Worm (Caenorhabditis elegans) whole organism, young adult: ENCODE measurements around the gene col-103.

Source experiments
- B0261.1 ChIP-seq: sonication (generic microtip); optimal IDR thresholded peaks from 2 replicates; lab custom pipeline; 2016; ENCODE audit warnings: mild to moderate bottlenecking, missing genetic modification characterization, moderate library complexity, missing compliant biosample characterization
- C17E4.6 ChIP-seq: fragments of 200-800 bp; sonication (Bioruptor generic); IDR thresholded peaks from 2 replicates; pipeline ENCODE4 v1.3.6; 2022; ENCODE audit warnings: missing genetic modification reagents, missing genetic modification characterization, missing compliant biosample characterization
- D2030.7 ChIP-seq: fragments of 200-800 bp; sonication (Bioruptor generic); IDR thresholded peaks from 2 replicates; pipeline ENCODE4 v1.3.6; 2022; ENCODE audit warnings: missing genetic modification reagents, missing genetic modification characterization, missing compliant biosample characterization
- F22D6.2 ChIP-seq: sonication (generic microtip); optimal IDR thresholded peaks from 2 replicates; lab custom pipeline; 2016; ENCODE audit warnings: mild to moderate bottlenecking, missing genetic modification characterization, missing compliant biosample characterization
- F49E8.2 ChIP-seq: sonication (generic microtip); optimal IDR thresholded peaks from 3 replicates; lab custom pipeline; 2017; ENCODE audit warnings: missing genetic modification characterization, mild to moderate bottlenecking, missing compliant biosample characterization, antibody characterized with exemption, moderate library complexity; ENCODE audit not compliant: insufficient read depth
- K12H6.12 ChIP-seq: fragments of 200-800 bp; sonication (Bioruptor generic); optimal IDR thresholded peaks from 2 replicates; lab custom pipeline; 2018; ENCODE audit warnings: mild to moderate bottlenecking, missing genetic modification characterization, missing compliant biosample characterization
- Y53G8AR.9 ChIP-seq: fragments of 200-800 bp; sonication (Bioruptor generic); conservative IDR thresholded peaks from 2 replicates; pipeline ENCODE4 v1.3.6; 2022; ENCODE audit warnings: missing genetic modification reagents, missing genetic modification characterization, missing compliant biosample characterization
- Y79H2A.3 ChIP-seq: fragments of 200-800 bp; sonication (Bioruptor generic); conservative IDR thresholded peaks from 2 replicates; pipeline ENCODE4 v1.3.6; 2022; ENCODE audit warnings: missing genetic modification reagents, missing genetic modification characterization, missing compliant biosample characterization
- Y95B8A.8 ChIP-seq: fragments of 200-800 bp; sonication (Bioruptor generic); IDR thresholded peaks from 2 replicates; pipeline ENCODE4 v1.3.6; 2022; ENCODE audit warnings: missing genetic modification reagents, missing genetic modification characterization, missing compliant biosample characterization
- ama-1 ChIP-seq, 3 experiments: fragments of 150-350 bp in 1 of 3; sonication (generic microtip) in 2 of 3; optimal IDR thresholded peaks; 2 replicates each; lab custom pipeline; 2014 to 2018; ENCODE audit warnings: missing biosample characterization in 2 of 3, missing genetic modification characterization in 2 of 3, missing genetic modification reagents in 2 of 3
- aptf-2 ChIP-seq: fragments of 200-800 bp; sonication (Bioruptor generic); conservative IDR thresholded peaks from 2 replicates; pipeline ENCODE4 v1.3.6; 2022; ENCODE audit warnings: missing genetic modification reagents, missing genetic modification characterization, missing compliant biosample characterization
- athp-1 ChIP-seq: sonication (generic microtip); optimal IDR thresholded peaks from 2 replicates; lab custom pipeline; 2017; ENCODE audit warnings: mild to moderate bottlenecking, missing genetic modification characterization, missing compliant biosample characterization
- attf-3 ChIP-seq: fragments of 200-800 bp; sonication (Bioruptor generic); conservative IDR thresholded peaks from 2 replicates; pipeline ENCODE4 v1.3.6; 2022; ENCODE audit warnings: missing genetic modification reagents, missing genetic modification characterization, missing compliant biosample characterization
- bed-1 ChIP-seq: fragments of 200-800 bp; sonication (Bioruptor generic); IDR thresholded peaks from 2 replicates; pipeline ENCODE4 v1.3.6; 2022; ENCODE audit warnings: missing genetic modification reagents, missing genetic modification characterization, missing compliant biosample characterization
- cebp-1 ChIP-seq, 2 experiments: fragments of 200-800 bp in 1 of 2; sonication (Bioruptor generic) in 1 of 2; sonication (generic microtip) in 1 of 2; IDR thresholded peaks in 1 of 2; optimal IDR thresholded peaks in 1 of 2; 2 replicates each; pipeline versions ENCODE4 v1.3.6 to Lab custom; 2017 to 2022; ENCODE audit warnings: missing compliant biosample characterization in 2 of 2, missing genetic modification characterization in 2 of 2, mild to moderate bottlenecking in 1 of 2, missing genetic modification reagents in 1 of 2, moderate library complexity in 1 of 2
- ceh-27 ChIP-seq: fragments of 200-800 bp; sonication (Bioruptor generic); optimal IDR thresholded peaks from 2 replicates; lab custom pipeline; 2018; ENCODE audit warnings: mild to moderate bottlenecking, missing genetic modification characterization, moderate library complexity, missing compliant biosample characterization
- ceh-79 ChIP-seq: sonication (generic microtip); optimal IDR thresholded peaks from 2 replicates; lab custom pipeline; 2017; ENCODE audit warnings: mild to moderate bottlenecking, missing genetic modification characterization, missing compliant biosample characterization
- chd-7 ChIP-seq: sonication (generic microtip); optimal IDR thresholded peaks from 2 replicates; lab custom pipeline; 2016; ENCODE audit warnings: mild to moderate bottlenecking, missing genetic modification characterization, moderate library complexity, missing compliant biosample characterization
- dox-1 ChIP-seq: fragments of 200-800 bp; sonication (Bioruptor generic); IDR thresholded peaks from 2 replicates; pipeline ENCODE4 v1.3.6; 2022; ENCODE audit warnings: missing genetic modification reagents, missing genetic modification characterization, missing compliant biosample characterization
- efl-1 ChIP-seq: fragments of 150-350 bp; optimal IDR thresholded peaks from 2 replicates; lab custom pipeline; 2014; ENCODE audit warnings: missing biosample characterization, missing genetic modification reagents, missing genetic modification characterization
- egl-44 ChIP-seq: fragments of 200-800 bp; sonication (Bioruptor generic); IDR thresholded peaks from 2 replicates; pipeline ENCODE4 v1.3.6; 2022; ENCODE audit warnings: missing genetic modification reagents, missing genetic modification characterization, missing compliant biosample characterization
- egrh-3 ChIP-seq: fragments of 200-800 bp; sonication (Bioruptor generic); IDR thresholded peaks from 2 replicates; pipeline ENCODE4 v1.3.6; 2022; ENCODE audit warnings: missing genetic modification reagents, missing genetic modification characterization, missing compliant biosample characterization
- gei-17 ChIP-seq: fragments of 200-800 bp; sonication (Bioruptor generic); optimal IDR thresholded peaks from 2 replicates; lab custom pipeline; 2018; ENCODE audit warnings: mild to moderate bottlenecking, missing genetic modification characterization, missing compliant biosample characterization
- him-1 ChIP-seq: sonication (generic microtip); optimal IDR thresholded peaks from 2 replicates; lab custom pipeline; 2016; ENCODE audit warnings: missing genotype, missing genetic modification reagents, missing genetic modification characterization, missing compliant biosample characterization
- hsf-1 ChIP-seq: fragments of 200-800 bp; sonication (Bioruptor generic); IDR thresholded peaks from 2 replicates; pipeline ENCODE4 v1.3.6; 2022; ENCODE audit warnings: missing genetic modification reagents, missing genetic modification characterization, missing compliant biosample characterization
- let-607 ChIP-seq, 2 experiments: fragments of 200-800 bp in 1 of 2; sonication (Bioruptor generic) in 1 of 2; sonication (generic microtip) in 1 of 2; optimal IDR thresholded peaks; 2 replicates each; lab custom pipeline; 2016 to 2018; ENCODE audit warnings: mild to moderate bottlenecking in 2 of 2, missing compliant biosample characterization in 2 of 2, missing genetic modification characterization in 2 of 2, moderate library complexity in 2 of 2, missing genotype in 1 of 2
- lin-35 ChIP-seq, 3 experiments: fragments of 150-350 bp in 2 of 3; sonication (generic microtip) in 1 of 3; optimal IDR thresholded peaks; 2 replicates each; lab custom pipeline; 2014 to 2018; ENCODE audit warnings: missing biosample characterization in 3 of 3, missing genetic modification characterization in 3 of 3, missing genetic modification reagents in 3 of 3
- lsl-1 ChIP-seq: fragments of 200-800 bp; sonication (Bioruptor generic); optimal IDR thresholded peaks from 2 replicates; lab custom pipeline; 2018; ENCODE audit warnings: mild to moderate bottlenecking, missing genetic modification characterization, moderate library complexity, missing compliant biosample characterization
- lsy-27 ChIP-seq: sonication (generic microtip); optimal IDR thresholded peaks from 2 replicates; lab custom pipeline; 2017; ENCODE audit warnings: missing genetic modification characterization, mild to moderate bottlenecking, missing compliant biosample characterization, antibody characterized with exemption, missing genotype, borderline replicate concordance; ENCODE audit not compliant: insufficient read depth
- mcd-1 ChIP-seq: fragments of 200-800 bp; sonication (Bioruptor generic); IDR thresholded peaks from 2 replicates; pipeline ENCODE4 v1.3.6; 2022; ENCODE audit warnings: missing genetic modification reagents, missing genetic modification characterization, missing compliant biosample characterization
- mes-4 ChIP-seq: sonication (generic microtip); optimal IDR thresholded peaks from 2 replicates; lab custom pipeline; 2016; ENCODE audit warnings: missing genotype, missing genetic modification characterization, missing compliant biosample characterization
- mxl-1 ChIP-seq: sonication (generic microtip); optimal IDR thresholded peaks from 2 replicates; lab custom pipeline; 2016; ENCODE audit warnings: missing genetic modification characterization, missing compliant biosample characterization
- nhr-120 ChIP-seq: fragments of 200-800 bp; sonication (Bioruptor generic); IDR thresholded peaks from 2 replicates; pipeline ENCODE4 v1.3.6; 2022; ENCODE audit warnings: missing genetic modification characterization, missing compliant biosample characterization
- nhr-80 ChIP-seq: sonication (generic microtip); optimal IDR thresholded peaks from 2 replicates; lab custom pipeline; 2016; ENCODE audit warnings: missing genetic modification characterization, missing compliant biosample characterization
- rec-8 ChIP-seq, 2 experiments: sonication (generic microtip); optimal IDR thresholded peaks; 2 replicates each; lab custom pipeline; 2016; ENCODE audit warnings: mild to moderate bottlenecking in 2 of 2, missing genetic modification characterization in 2 of 2, missing genetic modification reagents in 2 of 2, missing genotype in 2 of 2, missing biosample characterization in 1 of 2, missing compliant biosample characterization in 1 of 2, moderate library complexity in 1 of 2
- sdz-38 ChIP-seq: sonication (generic microtip); optimal IDR thresholded peaks from 2 replicates; lab custom pipeline; 2016; ENCODE audit warnings: missing genotype, missing genetic modification characterization, missing compliant biosample characterization
- snpc-1.3 ChIP-seq: sonication (generic microtip); optimal IDR thresholded peaks from 2 replicates; lab custom pipeline; 2017; ENCODE audit warnings: missing genetic modification characterization, mild to moderate bottlenecking, missing compliant biosample characterization, antibody characterized with exemption, moderate library complexity, missing genotype, missing genetic modification reagents; ENCODE audit not compliant: insufficient read depth
- snpc-3.4 ChIP-seq: sonication (generic microtip); optimal IDR thresholded peaks from 2 replicates; lab custom pipeline; 2017; ENCODE audit warnings: missing genetic modification characterization, mild to moderate bottlenecking, missing compliant biosample characterization, antibody characterized with exemption, moderate library complexity, missing genotype, missing genetic modification reagents
- snpc-4 ChIP-seq, 5 experiments: fragments of 150-350 bp in 1 of 5; sonication (generic microtip) in 4 of 5; optimal IDR thresholded peaks; 2 replicates each; lab custom pipeline; 2014 to 2018; ENCODE audit warnings: missing genetic modification characterization in 5 of 5, missing biosample characterization in 3 of 5, antibody characterized with exemption in 2 of 5, mild to moderate bottlenecking in 2 of 5, missing compliant biosample characterization in 2 of 5, missing genotype in 2 of 5, moderate library complexity in 2 of 5, missing genetic modification reagents in 1 of 5
- sptf-2 ChIP-seq: fragments of 200-800 bp; sonication (Bioruptor generic); optimal IDR thresholded peaks from 2 replicates; lab custom pipeline; 2018; ENCODE audit warnings: mild to moderate bottlenecking, missing genetic modification characterization, missing compliant biosample characterization
- tlf-1 ChIP-seq: fragments of 200-800 bp; sonication (Bioruptor generic); optimal IDR thresholded peaks from 2 replicates; lab custom pipeline; 2018; ENCODE audit warnings: mild to moderate bottlenecking, missing genetic modification characterization, missing compliant biosample characterization
- xnd-1 ChIP-seq: sonication (generic microtip); optimal IDR thresholded peaks from 2 replicates; lab custom pipeline; 2016; ENCODE audit warnings: missing genotype, missing genetic modification reagents, missing genetic modification characterization, missing compliant biosample characterization
- ztf-28 ChIP-seq: fragments of 200-800 bp; sonication (Bioruptor generic); IDR thresholded peaks from 2 replicates; pipeline ENCODE4 v1.3.6; 2022; ENCODE audit warnings: missing genetic modification reagents, missing genetic modification characterization, missing compliant biosample characterization
- ztf-6 ChIP-seq: fragments of 200-800 bp; sonication (Bioruptor generic); IDR thresholded peaks from 2 replicates; pipeline ENCODE4 v1.3.6; 2022; ENCODE audit warnings: missing genetic modification reagents, missing genetic modification characterization, missing compliant biosample characterization

col-103 gene

DNA sequence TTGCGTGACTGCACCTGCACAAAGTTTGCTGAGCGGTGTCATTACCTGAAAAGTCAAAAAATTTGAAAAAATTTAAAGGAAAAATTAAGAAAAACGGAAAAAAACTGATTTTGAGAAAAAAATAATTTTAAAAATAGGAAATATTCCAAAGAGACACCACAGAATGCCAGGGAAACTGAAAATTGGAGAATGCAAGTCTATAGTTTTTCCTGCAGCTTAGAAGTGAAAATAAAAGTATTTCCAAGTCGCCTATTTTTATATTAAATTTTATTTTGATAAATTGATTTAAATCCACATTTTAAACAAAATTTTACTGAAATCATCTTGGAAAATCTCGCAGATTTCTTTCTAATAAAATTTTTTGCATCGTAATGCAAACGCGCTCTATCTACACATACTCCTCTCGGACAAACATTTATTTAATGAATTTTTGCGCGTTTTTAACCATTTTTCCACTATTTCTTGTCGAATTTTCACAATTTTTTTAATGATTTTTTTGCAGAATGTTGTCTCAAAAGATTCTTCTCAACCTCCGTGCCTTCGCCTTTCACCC lies 33.1 kb upstream of the col-103 start, which contains the start of the genes F56B3.11 and ech-5:
Gene F56B3.11 (minus strand): TSS at position 51 of the 553 bp plus-strand sequence.
Gene ech-5 (plus strand): TSS at position 503 of the 553 bp plus-strand sequence.
- no peak for TF ChIP-seq ztf-28
- TF ChIP-seq K12H6.12: peak; percentile 76
- no peak for TF ChIP-seq mes-4
- peak; percentile 54 for TF ChIP-seq lsl-1 (GFP tag; lab: Kevin White, UChicago)
- peak; percentile 24 for TF ChIP-seq snpc-1.3 (tag; lab: Kevin White, UChicago)
- TF ChIP-seq cebp-1 (GFP tag; IDR thresholded peaks at IDR 0.05; lab: Robert Waterston, UW): no peak
- TF ChIP-seq cebp-1 (tag; optimal IDR thresholded peaks at IDR 0.05; lab: Kevin White, UChicago): peak; percentile 52
- TF ChIP-seq dox-1 (GFP tag; lab: Robert Waterston, UW): peak; percentile 52; the same call in 1 of the 2 replicates
- no peak for TF ChIP-seq xnd-1 (tag; lab: Kevin White, UChicago)
- no peak for TF ChIP-seq snpc-3.4 (tag; lab: Kevin White, UChicago)
- TF ChIP-seq lin-35 (GFP tag; optimal IDR thresholded peaks at IDR 0.05; lab: Kevin White, UChicago): peak in 1 of 3 experiments; percentile 32
- TF ChIP-seq gei-17 (GFP tag; lab: Kevin White, UChicago): no peak
- TF ChIP-seq mxl-1 (tag; lab: Kevin White, UChicago): no peak
- TF ChIP-seq F22D6.2 (tag; lab: Kevin White, UChicago): no peak
- no peak for TF ChIP-seq sptf-2 (GFP tag; lab: Kevin White, UChicago)
- peak; percentile 94 for TF ChIP-seq mcd-1 (GFP tag; lab: Robert Waterston, UW)
- TF ChIP-seq egrh-3 (GFP tag; lab: Robert Waterston, UW): peak; percentile 25; the same call in 1 of the 2 replicates
- TF ChIP-seq ama-1 (optimal IDR thresholded peaks at IDR 0.05; lab: Kevin White, UChicago): no peak
- no peak for TF ChIP-seq ama-1 (GFP tag; optimal IDR thresholded peaks at IDR 0.05; lab: Kevin White, UChicago)
- 0 out of 2 replicates have a peak, but pooled peaks have one; percentile 20 for TF ChIP-seq Y95B8A.8 (GFP tag; lab: Robert Waterston, UW)
- no peak for TF ChIP-seq Y53G8AR.9 (GFP tag; lab: Robert Waterston, UW)
- TF ChIP-seq ztf-6 (GFP tag; lab: Robert Waterston, UW): no peak
- TF ChIP-seq attf-3 (GFP tag; lab: Robert Waterston, UW): peak; percentile 55; the same call in 1 of the 2 replicates
- TF ChIP-seq Y79H2A.3 (GFP tag; lab: Robert Waterston, UW): no peak
- TF ChIP-seq athp-1 (tag; lab: Kevin White, UChicago): peak; percentile 12
- TF ChIP-seq D2030.7: no peak
- peak; percentile 28 for TF ChIP-seq him-1 (tag; lab: Kevin White, UChicago)
- peak; percentile 9 for TF ChIP-seq tlf-1 (GFP tag; lab: Kevin White, UChicago)
- TF ChIP-seq sdz-38 (tag; lab: Kevin White, UChicago): no peak
- TF ChIP-seq ceh-27 (GFP tag; lab: Kevin White, UChicago): peak; percentile 22
- no peak for TF ChIP-seq lsy-27 (tag; lab: Kevin White, UChicago)
- 0 out of 2 replicates have a peak, but pooled peaks have one; percentile 25 for TF ChIP-seq aptf-2 (GFP tag; lab: Robert Waterston, UW)
- no peak for TF ChIP-seq ceh-79 (tag; lab: Kevin White, UChicago)
- TF ChIP-seq rec-8 (tag; optimal IDR thresholded peaks at IDR 0.05; lab: Kevin White, UChicago): peak in 1 of 2 experiments; percentile 13
- no peak for TF ChIP-seq egl-44
- no peak for TF ChIP-seq bed-1
- TF ChIP-seq chd-7 (tag; lab: Kevin White, UChicago): no peak
- TF ChIP-seq B0261.1 (tag; lab: Kevin White, UChicago): no peak
- TF ChIP-seq nhr-120 (GFP tag; lab: Robert Waterston, UW): no peak
- peak in 1 of 2 experiments; percentile 64 for TF ChIP-seq let-607 (tag; optimal IDR thresholded peaks at IDR 0.05; lab: Kevin White, UChicago)
- peak; percentile 14 for TF ChIP-seq efl-1 (GFP tag; lab: Kevin White, UChicago)
- TF ChIP-seq F49E8.2 (tag; lab: Kevin White, UChicago): no peak
- no peak for TF ChIP-seq snpc-4 (GFP tag; optimal IDR thresholded peaks at IDR 0.05; lab: Kevin White, UChicago)
- peak in 3 of 4 experiments; percentile 11 to 62 (median 35) for TF ChIP-seq snpc-4 (tag; optimal IDR thresholded peaks at IDR 0.05; lab: Kevin White, UChicago)
- peak; percentile 1 for TF ChIP-seq nhr-80 (tag; lab: Kevin White, UChicago)
- TF ChIP-seq C17E4.6 (GFP tag; lab: Robert Waterston, UW): no peak
- no peak for TF ChIP-seq hsf-1 (GFP tag; lab: Robert Waterston, UW)
